Worm (Caenorhabditis elegans): ENCODE results near the gene F14D7.6.

The F14D7.6 gene

DNA sequence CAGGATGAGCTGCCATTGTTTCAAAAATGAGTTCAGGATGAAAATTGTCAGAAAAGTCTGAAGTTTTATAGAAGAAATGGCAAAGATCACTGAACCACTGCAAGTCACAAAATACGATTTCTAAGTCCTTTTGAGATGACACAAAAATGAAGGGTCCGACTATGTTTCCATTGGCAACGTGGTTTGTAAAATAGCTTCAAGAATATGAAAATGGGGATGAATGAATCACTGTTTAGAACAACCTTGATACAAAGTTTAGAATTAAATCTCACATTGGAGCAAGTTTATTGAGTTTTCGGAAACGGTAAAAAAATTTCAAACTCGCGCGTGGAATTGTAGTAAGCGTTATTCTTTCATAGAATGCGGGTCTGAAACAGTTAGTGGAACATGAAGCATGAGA lies 9.9 kb downstream of the F14D7.6 start, which contains the start of gene ddn-3:
ddn-3 (minus strand) TSS at position 101 of the 400 bp plus-strand sequence.
- TF ChIP-seq ceh-36 (tag; optimal IDR thresholded peaks at IDR 0.05) = no peak
- no peak for TF ChIP-seq tra-4 (tag; optimal IDR thresholded peaks at IDR 0.05)
- TF ChIP-seq ceh-13 (GFP tag; optimal IDR thresholded peaks at IDR 0.05) = no peak
- TF ChIP-seq ets-7 (tag; optimal IDR thresholded peaks at IDR 0.05) = no peak
- no peak for TF ChIP-seq aly-1 (tag; optimal IDR thresholded peaks at IDR 0.05)
- no peak for TF ChIP-seq pes-1 (GFP tag; IDR thresholded peaks at IDR 0.05)
- no peak for TF ChIP-seq B0310.2 (tag; optimal IDR thresholded peaks at IDR 0.05)
- no peak for TF ChIP-seq tbx-37 (GFP tag; conservative IDR thresholded peaks at IDR 0.05)
- TF ChIP-seq sea-1 (GFP tag; conservative IDR thresholded peaks at IDR 0.05) = no peak
- no peak for TF ChIP-seq hmg-4 (GFP tag; optimal IDR thresholded peaks at IDR 0.05)
- no peak for TF ChIP-seq hnd-1 (tag; optimal IDR thresholded peaks at IDR 0.05)
- TF ChIP-seq tbx-11 (GFP tag; IDR thresholded peaks at IDR 0.05) = no peak
- no peak for TF ChIP-seq ama-1 (optimal IDR thresholded peaks at IDR 0.05)
- no peak for TF ChIP-seq hmbx-1 (tag; optimal IDR thresholded peaks at IDR 0.05)
- TF ChIP-seq F13C5.2 (tag; optimal IDR thresholded peaks at IDR 0.05) = no peak
- TF ChIP-seq scrt-1 (GFP tag; IDR thresholded peaks at IDR 0.05) = no peak
- TF ChIP-seq flt-1 (GFP tag; IDR thresholded peaks at IDR 0.05) = no peak

DNA sequence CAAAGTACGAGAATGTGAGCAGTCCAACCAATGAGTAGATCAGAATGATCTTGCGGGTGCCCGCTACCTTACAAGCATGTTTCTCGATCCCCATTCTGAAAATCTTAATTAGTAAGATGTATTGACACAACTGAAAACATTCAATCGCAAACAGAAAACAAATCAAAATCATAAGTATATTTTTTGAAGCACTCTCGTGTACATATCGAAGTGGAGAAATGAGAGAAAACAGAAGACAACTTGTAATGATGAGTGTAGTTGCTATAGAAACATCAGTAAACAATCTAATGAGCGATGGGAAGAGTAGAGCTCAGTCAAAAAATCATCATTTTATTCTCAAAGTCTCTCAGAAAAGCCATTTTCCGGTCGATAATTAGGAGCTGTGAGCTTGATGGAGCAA lies 11.5 kb downstream of the F14D7.6 start, which contains the start of gene F14D7.8:
F14D7.8 (minus strand) TSS at position 101 of the 400 bp plus-strand sequence.
- TF ChIP-seq ceh-13 (GFP tag; optimal IDR thresholded peaks at IDR 0.05) = no peak
- TF ChIP-seq ceh-36 (tag; optimal IDR thresholded peaks at IDR 0.05) = no peak
- TF ChIP-seq hnd-1 (tag; optimal IDR thresholded peaks at IDR 0.05) = no peak
- no peak for TF ChIP-seq aly-1 (tag; optimal IDR thresholded peaks at IDR 0.05)
- no peak for TF ChIP-seq sea-1 (GFP tag; conservative IDR thresholded peaks at IDR 0.05)
- TF ChIP-seq tbx-37 (GFP tag; conservative IDR thresholded peaks at IDR 0.05) = no peak
- TF ChIP-seq tbx-11 (GFP tag; IDR thresholded peaks at IDR 0.05) = no peak
- no peak for TF ChIP-seq hmbx-1 (tag; optimal IDR thresholded peaks at IDR 0.05)
- no peak for TF ChIP-seq scrt-1 (GFP tag; IDR thresholded peaks at IDR 0.05)
- TF ChIP-seq hmg-4 (GFP tag; optimal IDR thresholded peaks at IDR 0.05) = no peak

DNA sequence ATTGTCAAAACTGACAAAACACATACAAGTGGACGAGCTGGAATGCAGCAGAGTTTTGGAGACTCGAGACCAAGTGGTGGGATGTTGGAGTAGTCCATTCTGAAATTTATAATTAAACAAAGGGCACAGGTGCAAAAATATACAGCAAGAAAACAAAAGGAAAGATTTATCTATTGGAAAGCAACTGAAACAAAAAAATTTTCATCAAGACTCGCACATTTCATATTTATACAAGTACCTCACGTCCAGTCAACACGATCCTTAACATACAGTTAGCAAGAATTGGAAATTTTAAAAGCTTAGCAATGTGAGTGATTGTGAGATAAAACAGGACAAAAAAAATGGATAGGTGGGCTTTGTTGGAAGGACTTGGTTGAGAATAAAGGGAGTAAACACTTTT lies 13.0 kb downstream of the F14D7.6 start, which contains the start of gene F47B8.1:
F47B8.1 (minus strand) TSS at position 101 of the 400 bp plus-strand sequence.
- TF ChIP-seq tbx-37 (GFP tag; conservative IDR thresholded peaks at IDR 0.05) (no peak), scrt-1 (GFP tag; IDR thresholded peaks at IDR 0.05) (no peak), hmbx-1 (tag; optimal IDR thresholded peaks at IDR 0.05) (no peak), flt-1 (GFP tag; IDR thresholded peaks at IDR 0.05) (no peak), F13C5.2 (tag; optimal IDR thresholded peaks at IDR 0.05) (no peak), tra-4 (tag; optimal IDR thresholded peaks at IDR 0.05) (no peak), hmg-4 (GFP tag; optimal IDR thresholded peaks at IDR 0.05) (no peak), ets-7 (tag; optimal IDR thresholded peaks at IDR 0.05) (no peak), ceh-13 (GFP tag; optimal IDR thresholded peaks at IDR 0.05) (no peak), aly-1 (tag; optimal IDR thresholded peaks at IDR 0.05) (no peak), hnd-1 (tag; optimal IDR thresholded peaks at IDR 0.05) (no peak), B0310.2 (tag; optimal IDR thresholded peaks at IDR 0.05) (no peak), pes-1 (GFP tag; IDR thresholded peaks at IDR 0.05) (no peak), ama-1 (optimal IDR thresholded peaks at IDR 0.05) (no peak), tbx-11 (GFP tag; IDR thresholded peaks at IDR 0.05) (no peak), sea-1 (GFP tag; conservative IDR thresholded peaks at IDR 0.05) (no peak), ceh-36 (tag; optimal IDR thresholded peaks at IDR 0.05) (no peak)

DNA sequence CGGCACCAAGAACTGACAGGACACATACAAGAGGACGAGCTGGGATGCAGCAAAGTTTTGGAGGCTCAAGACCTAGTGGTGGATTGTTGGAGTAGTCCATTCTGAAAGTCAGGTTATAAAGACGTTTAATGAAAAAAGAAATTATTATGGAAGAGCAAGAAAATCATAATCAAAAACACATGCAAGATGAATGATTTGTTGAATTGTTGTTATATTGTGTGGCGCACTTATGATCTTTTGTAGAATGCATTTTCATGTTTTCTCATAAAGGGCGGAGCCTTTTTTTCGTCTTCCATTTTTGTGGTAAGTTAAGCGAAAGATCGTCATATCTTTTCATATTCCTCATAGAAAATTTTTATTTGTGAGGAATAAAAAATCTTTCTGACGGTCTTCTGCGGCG lies 15.3 kb downstream of the F14D7.6 start, which contains the start of gene F47B8.2:
F47B8.2 (minus strand) TSS at position 101 of the 400 bp plus-strand sequence.
- no peak for TF ChIP-seq tra-4 (tag; optimal IDR thresholded peaks at IDR 0.05)
- no peak for TF ChIP-seq ceh-36 (tag; optimal IDR thresholded peaks at IDR 0.05)
- TF ChIP-seq F13C5.2 (tag; optimal IDR thresholded peaks at IDR 0.05) = no peak
- no peak for TF ChIP-seq flt-1 (GFP tag; IDR thresholded peaks at IDR 0.05)
- no peak for TF ChIP-seq ama-1 (optimal IDR thresholded peaks at IDR 0.05)
- no peak for TF ChIP-seq tbx-37 (GFP tag; conservative IDR thresholded peaks at IDR 0.05)
- no peak for TF ChIP-seq hmg-4 (GFP tag; optimal IDR thresholded peaks at IDR 0.05)
- TF ChIP-seq scrt-1 (GFP tag; IDR thresholded peaks at IDR 0.05) = no peak
- no peak for TF ChIP-seq aly-1 (tag; optimal IDR thresholded peaks at IDR 0.05)
- TF ChIP-seq B0310.2 (tag; optimal IDR thresholded peaks at IDR 0.05) = no peak
- TF ChIP-seq hmbx-1 (tag; optimal IDR thresholded peaks at IDR 0.05) = no peak
- TF ChIP-seq ceh-13 (GFP tag; optimal IDR thresholded peaks at IDR 0.05) = no peak
- TF ChIP-seq hnd-1 (tag; optimal IDR thresholded peaks at IDR 0.05) = no peak
- no peak for TF ChIP-seq sea-1 (GFP tag; conservative IDR thresholded peaks at IDR 0.05)
- no peak for TF ChIP-seq ets-7 (tag; optimal IDR thresholded peaks at IDR 0.05)
- no peak for TF ChIP-seq tbx-11 (GFP tag; IDR thresholded peaks at IDR 0.05)
- TF ChIP-seq pes-1 (GFP tag; IDR thresholded peaks at IDR 0.05) = no peak

DNA sequence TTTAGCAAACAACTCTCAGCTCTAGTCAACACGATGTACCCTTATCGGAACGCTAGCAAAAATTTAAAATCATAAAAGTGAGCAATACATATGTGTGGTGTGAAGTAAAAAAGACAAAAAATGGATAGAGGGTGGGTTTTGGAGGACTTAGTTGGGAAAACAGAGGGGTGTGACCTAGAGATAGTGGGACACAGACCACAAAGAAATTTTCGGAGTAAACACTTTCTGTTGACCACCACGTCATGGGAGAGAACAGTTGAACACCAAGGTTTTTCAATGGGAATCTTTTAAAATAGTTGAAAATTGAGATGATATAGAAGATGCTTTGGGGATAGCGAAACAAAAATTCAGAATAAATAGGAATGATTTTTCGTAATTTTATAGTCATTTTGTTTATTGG lies 16.0 kb downstream of the F14D7.6 start:
- TF ChIP-seq pes-1 (GFP tag; IDR thresholded peaks at IDR 0.05) (no peak), hnd-1 (tag; optimal IDR thresholded peaks at IDR 0.05) (no peak), ceh-13 (GFP tag; optimal IDR thresholded peaks at IDR 0.05) (no peak), aly-1 (tag; optimal IDR thresholded peaks at IDR 0.05) (no peak), sea-1 (GFP tag; conservative IDR thresholded peaks at IDR 0.05) (no peak), hmg-4 (GFP tag; optimal IDR thresholded peaks at IDR 0.05) (no peak), ama-1 (optimal IDR thresholded peaks at IDR 0.05) (no peak), scrt-1 (GFP tag; IDR thresholded peaks at IDR 0.05) (no peak), B0310.2 (tag; optimal IDR thresholded peaks at IDR 0.05) (no peak), tbx-37 (GFP tag; conservative IDR thresholded peaks at IDR 0.05) (no peak), flt-1 (GFP tag; IDR thresholded peaks at IDR 0.05) (no peak), ceh-36 (tag; optimal IDR thresholded peaks at IDR 0.05) (no peak), ets-7 (tag; optimal IDR thresholded peaks at IDR 0.05) (no peak)

DNA sequence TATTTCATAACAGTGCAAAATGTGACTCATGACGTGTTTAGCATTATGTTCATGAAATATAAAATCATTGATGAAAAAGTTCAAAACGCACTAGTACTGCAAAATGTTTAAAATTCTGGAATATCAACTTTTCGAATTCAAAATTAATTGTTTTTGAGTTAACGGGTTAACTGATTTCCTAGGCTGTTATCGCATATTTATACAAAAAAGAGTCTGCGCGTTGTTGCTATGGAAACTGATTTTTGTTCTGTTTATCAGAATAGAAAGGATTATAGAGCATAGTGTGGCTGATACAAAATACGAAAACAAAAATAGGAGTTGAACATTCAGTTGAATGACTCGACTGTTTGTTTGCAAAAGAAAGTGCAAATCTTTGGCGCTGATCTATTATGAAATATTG lies 16.4 kb downstream of the F14D7.6 start:
- TF ChIP-seq hmbx-1 (tag; optimal IDR thresholded peaks at IDR 0.05) (no peak), ama-1 (optimal IDR thresholded peaks at IDR 0.05) (no peak), hnd-1 (tag; optimal IDR thresholded peaks at IDR 0.05) (no peak), pes-1 (GFP tag; IDR thresholded peaks at IDR 0.05) (no peak), tra-4 (tag; optimal IDR thresholded peaks at IDR 0.05) (no peak), flt-1 (GFP tag; IDR thresholded peaks at IDR 0.05) (no peak), hmg-4 (GFP tag; optimal IDR thresholded peaks at IDR 0.05) (no peak), scrt-1 (GFP tag; IDR thresholded peaks at IDR 0.05) (no peak), aly-1 (tag; optimal IDR thresholded peaks at IDR 0.05) (no peak), ceh-13 (GFP tag; optimal IDR thresholded peaks at IDR 0.05) (no peak), F13C5.2 (tag; optimal IDR thresholded peaks at IDR 0.05) (no peak), ceh-36 (tag; optimal IDR thresholded peaks at IDR 0.05) (no peak), ets-7 (tag; optimal IDR thresholded peaks at IDR 0.05) (no peak), tbx-37 (GFP tag; conservative IDR thresholded peaks at IDR 0.05) (no peak), tbx-11 (GFP tag; IDR thresholded peaks at IDR 0.05) (no peak)

Measured in whole organism, early embryonic.